Worm (Caenorhabditis elegans) whole organism, late embryonic: Measurements from ENCODE around the gene msp-63.

Source experiments
- dve-1 ChIP-seq: sonication (generic microtip); optimal IDR thresholded peaks from 2 replicates; lab custom pipeline; 2017; ENCODE audit warnings: antibody characterized with exemption, mild to moderate bottlenecking, missing genetic modification characterization, missing compliant biosample characterization
- hlh-30 ChIP-seq: sonication (generic microtip); optimal IDR thresholded peaks from 2 replicates; lab custom pipeline; 2017; ENCODE audit warnings: antibody characterized with exemption, missing genetic modification characterization, missing compliant biosample characterization; ENCODE audit not compliant: insufficient read depth

DNA sequence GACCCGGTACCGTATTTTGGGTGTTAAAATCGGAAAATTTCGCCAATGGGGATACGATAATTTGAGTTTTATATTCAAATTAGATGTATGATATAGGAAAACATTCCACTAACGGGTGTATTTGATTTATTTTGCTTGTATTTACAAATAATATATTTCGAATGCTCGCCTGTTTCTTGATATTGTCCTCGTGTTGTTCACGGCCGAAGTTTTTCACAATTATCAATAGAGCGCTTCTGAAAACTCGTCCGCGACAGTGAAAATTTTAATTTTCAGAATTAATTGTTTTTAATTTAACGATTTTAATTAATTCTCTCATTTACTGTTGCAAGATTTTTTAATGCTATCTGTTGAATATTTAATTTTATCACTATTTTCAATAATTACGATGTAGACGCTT lies 22.4 kb upstream of the msp-63 start:
- TF ChIP-seq hlh-30 (tag; lab: Kevin White, UChicago) = no peak
- no peak for TF ChIP-seq dve-1
